Worm (Caenorhabditis elegans) whole organism, L2 larva: ENCODE results near the gene qui-1.

Experiments used
- R02D3.7 ChIP-seq: fragments of 150-350 bp; optimal IDR thresholded peaks from 2 replicates; lab custom pipeline; 2014; ENCODE audit warnings: missing biosample characterization, missing genetic modification characterization
- ZK546.5 ChIP-seq: sonication (generic microtip); optimal IDR thresholded peaks from 2 replicates; lab custom pipeline; 2017; ENCODE audit warnings: missing biosample characterization, missing genetic modification characterization
- aly-2 ChIP-seq: fragments of 150-350 bp; optimal IDR thresholded peaks from 2 replicates; lab custom pipeline; 2014; ENCODE audit warnings: missing biosample characterization, missing genetic modification characterization
- blmp-1 ChIP-seq: sonication (generic microtip); optimal IDR thresholded peaks from 2 replicates; lab custom pipeline; 2017; ENCODE audit warnings: missing genetic modification characterization, mild to moderate bottlenecking, missing compliant biosample characterization, antibody characterized with exemption, moderate library complexity; ENCODE audit not compliant: insufficient read depth
- ceh-16 ChIP-seq: fragments of 150-350 bp; optimal IDR thresholded peaks from 2 replicates; lab custom pipeline; 2014; ENCODE audit warnings: missing biosample characterization, missing genetic modification characterization
- dmd-4 ChIP-seq: sonication (generic microtip); optimal IDR thresholded peaks from 2 replicates; lab custom pipeline; 2017; ENCODE audit warnings: missing biosample characterization, missing genetic modification characterization
- elt-1 ChIP-seq: fragments of 150-350 bp; optimal IDR thresholded peaks from 2 replicates; lab custom pipeline; 2014; ENCODE audit warnings: missing biosample characterization, missing genetic modification characterization
- elt-3 ChIP-seq: sonication (generic microtip); optimal IDR thresholded peaks from 2 replicates; lab custom pipeline; 2017; ENCODE audit warnings: missing biosample characterization, missing genetic modification characterization
- nhr-12 ChIP-seq: fragments of 150-350 bp; optimal IDR thresholded peaks from 2 replicates; lab custom pipeline; 2014; ENCODE audit warnings: missing biosample characterization, missing genetic modification characterization
- nhr-23 ChIP-seq: fragments of 150-350 bp; optimal IDR thresholded peaks from 2 replicates; lab custom pipeline; 2014; ENCODE audit warnings: missing biosample characterization, missing genetic modification reagents, missing genetic modification characterization
- nhr-77 ChIP-seq: fragments of 150-350 bp; optimal IDR thresholded peaks from 2 replicates; lab custom pipeline; 2014; ENCODE audit warnings: missing biosample characterization, missing genetic modification characterization
- snpc-4 ChIP-seq: fragments of 150-350 bp; optimal IDR thresholded peaks from 2 replicates; lab custom pipeline; 2014; ENCODE audit warnings: missing biosample characterization, missing genetic modification characterization

ce11 chrIV:13600643-13601042 lies 39.0 kb downstream of the qui-1 start:
- no peak for TF ChIP-seq nhr-23 (tag; lab: Kevin White, UChicago)
- TF ChIP-seq R02D3.7 (tag; lab: Kevin White, UChicago): no peak
- TF ChIP-seq nhr-77 (tag; lab: Kevin White, UChicago): no peak
- peak; percentile 60 for TF ChIP-seq snpc-4 (tag; lab: Kevin White, UChicago)
- TF ChIP-seq nhr-12 (tag; lab: Kevin White, UChicago): no peak
- no peak for TF ChIP-seq dmd-4 (tag; lab: Kevin White, UChicago)
- TF ChIP-seq elt-3 (tag; lab: Kevin White, UChicago): no peak
- TF ChIP-seq elt-1 (tag; lab: Kevin White, UChicago): no peak
- no peak for TF ChIP-seq aly-2
- TF ChIP-seq blmp-1 (tag; lab: Kevin White, UChicago): no peak
- no peak for TF ChIP-seq ceh-16 (tag; lab: Kevin White, UChicago)
- TF ChIP-seq ZK546.5 (tag; lab: Kevin White, UChicago): no peak
